Fruit fly (Drosophila melanogaster) whole organism, embryonic: ENCODE data around the gene Eig71Eg.
A peak's percentile ranks its signal among the peaks of the same experiment; 100 is the strongest.

Source experiments
- ATbp ChIP-seq: fragments of 200-800 bp; sonication (Bioruptor generic); optimal IDR thresholded peaks from 2 replicates; lab custom pipeline; 2017; ENCODE audit warnings: missing biosample characterization, mild to moderate bottlenecking, missing genetic modification characterization, missing genetic modification reagents
- Abd-B ChIP-seq: fragments of 200-800 bp; sonication (Bioruptor generic); optimal IDR thresholded peaks from 2 replicates; lab custom pipeline; 2018; ENCODE audit warnings: missing biosample characterization, mild to moderate bottlenecking, missing genetic modification characterization, moderate library complexity
- Ada2b ChIP-seq: fragments of 200-800 bp; sonication (Bioruptor generic); IDR thresholded peaks from 2 replicates; pipeline ENCODE4 v1.3.6; 2022; ENCODE audit warnings: missing biosample characterization, missing genetic modification characterization
- CG10543 ChIP-seq: fragments of 200-800 bp; sonication (Bioruptor generic); optimal IDR thresholded peaks from 3 replicates; lab custom pipeline; 2017; ENCODE audit warnings: missing biosample characterization, mild to moderate bottlenecking, missing genetic modification characterization, moderate library complexity
- CG12299 ChIP-seq: fragments of 200-800 bp; sonication (Bioruptor generic); optimal IDR thresholded peaks from 2 replicates; lab custom pipeline; 2018; ENCODE audit warnings: missing biosample characterization, mild to moderate bottlenecking, missing genetic modification characterization
- CG12744 ChIP-seq: fragments of 200-800 bp; sonication (Bioruptor generic); optimal IDR thresholded peaks from 2 replicates; lab custom pipeline; 2016; ENCODE audit warnings: missing biosample characterization, missing genetic modification characterization
- CG14050 ChIP-seq: fragments of 200-800 bp; sonication (Bioruptor generic); IDR thresholded peaks from 3 replicates; pipeline ENCODE4 v1.3.6; 2022; ENCODE audit warnings: missing biosample characterization, missing genetic modification characterization
- CG16815 ChIP-seq: fragments of 200-800 bp; sonication (Bioruptor generic); optimal IDR thresholded peaks from 3 replicates; lab custom pipeline; 2017; ENCODE audit warnings: missing biosample characterization, mild to moderate bottlenecking, missing genetic modification characterization
- CG30020 ChIP-seq: fragments of 200-800 bp; optimal IDR thresholded peaks from 2 replicates; lab custom pipeline; 2019; ENCODE audit warnings: missing biosample characterization, mild to moderate bottlenecking, missing genetic modification characterization, moderate library complexity
- CG31224 ChIP-seq: fragments of 200-800 bp; sonication (Bioruptor generic); IDR thresholded peaks from 2 replicates; pipeline ENCODE4 v1.3.6; 2022; ENCODE audit warnings: missing biosample characterization, missing genetic modification characterization
- CG31365 ChIP-seq: fragments of 200-800 bp; sonication (Bioruptor generic); optimal IDR thresholded peaks from 2 replicates; lab custom pipeline; 2018; ENCODE audit warnings: missing biosample characterization, mild to moderate bottlenecking, missing genetic modification characterization
- CG33213 ChIP-seq: fragments of 200-800 bp; sonication (Bioruptor generic); optimal IDR thresholded peaks from 3 replicates; lab custom pipeline; 2016; ENCODE audit warnings: missing biosample characterization, missing genetic modification characterization
- CG34376 ChIP-seq: fragments of 200-800 bp; sonication (Bioruptor generic); optimal IDR thresholded peaks from 2 replicates; lab custom pipeline; 2018; ENCODE audit warnings: missing biosample characterization, mild to moderate bottlenecking, missing genetic modification characterization
- CG3726 ChIP-seq: fragments of 200-800 bp; sonication (Bioruptor generic); IDR thresholded peaks from 3 replicates; pipeline ENCODE4, ENCODE4 v1.3.6; 2022; ENCODE audit warnings: missing biosample characterization, missing genetic modification characterization
- CG43689 ChIP-seq: fragments of 200-800 bp; sonication (Bioruptor generic); IDR thresholded peaks from 2 replicates; pipeline ENCODE4 v1.3.6; 2022; ENCODE audit warnings: missing biosample characterization, missing genetic modification characterization
- CG4617 ChIP-seq: fragments of 200-800 bp; sonication (Bioruptor generic); optimal IDR thresholded peaks from 3 replicates; lab custom pipeline; 2016; ENCODE audit warnings: missing biosample characterization, missing genetic modification characterization, borderline replicate concordance
- CG6254 ChIP-seq: fragments of 200-800 bp; sonication (Bioruptor generic); optimal IDR thresholded peaks from 3 replicates; lab custom pipeline; 2017; ENCODE audit warnings: mild to moderate bottlenecking, missing biosample characterization, missing genetic modification reagents, missing genetic modification characterization
- CG7786 ChIP-seq: fragments of 200-800 bp; sonication (Bioruptor generic); optimal IDR thresholded peaks from 2 replicates; lab custom pipeline; 2016; ENCODE audit warnings: missing biosample characterization, missing genetic modification characterization
- CG7839 ChIP-seq: fragments of 200-800 bp; sonication (Bioruptor generic); optimal IDR thresholded peaks from 3 replicates; lab custom pipeline; 2018; ENCODE audit warnings: missing biosample characterization, mild to moderate bottlenecking, missing genetic modification characterization, moderate library complexity
- CG8478 ChIP-seq: fragments of >200 bp; optimal IDR thresholded peaks from 2 replicates; lab custom pipeline; 2018
- CkIIα-i1 ChIP-seq: fragments of 200-800 bp; sonication (Bioruptor generic); IDR thresholded peaks from 2 replicates; pipeline ENCODE4 v1.3.6; 2022; ENCODE audit warnings: missing biosample characterization, missing genetic modification characterization
- Deaf1 ChIP-seq: fragments of 200-800 bp; optimal IDR thresholded peaks from 3 replicates; lab custom pipeline; 2019; ENCODE audit warnings: missing biosample characterization, mild to moderate bottlenecking, missing genetic modification characterization, moderate library complexity
- Dref ChIP-seq: fragments of 200-800 bp; sonication (Bioruptor generic); IDR thresholded peaks from 2 replicates; pipeline ENCODE4 v1.3.6; 2022; ENCODE audit warnings: missing biosample characterization, missing genetic modification characterization
- E2f1 ChIP-seq: fragments of 200-800 bp; sonication (Bioruptor generic); IDR thresholded peaks from 2 replicates; pipeline ENCODE4 v1.3.6; 2022; ENCODE audit warnings: missing biosample characterization, missing genetic modification characterization
- Fer2 ChIP-seq: fragments of 200-800 bp; sonication (Bioruptor generic); optimal IDR thresholded peaks from 2 replicates; lab custom pipeline; 2018; ENCODE audit warnings: missing biosample characterization, mild to moderate bottlenecking, missing genetic modification characterization, moderate library complexity
- H15 ChIP-seq: fragments of 200-800 bp; sonication (Bioruptor generic); IDR thresholded peaks from 3 replicates; pipeline ENCODE4 v1.3.6; 2022; ENCODE audit warnings: missing biosample characterization, missing genetic modification characterization
- Hr3 ChIP-seq: fragments of 200-800 bp; sonication (Bioruptor generic); optimal IDR thresholded peaks from 3 replicates; lab custom pipeline; 2016; ENCODE audit warnings: missing biosample characterization, missing genetic modification characterization
- Jarid2 ChIP-seq: fragments of 200-800 bp; sonication (Bioruptor generic); optimal IDR thresholded peaks from 3 replicates; lab custom pipeline; 2017; ENCODE audit warnings: mild to moderate bottlenecking, missing biosample characterization, missing genetic modification reagents, missing genetic modification characterization
- MTF-1 ChIP-seq: fragments of 200-800 bp; sonication (Bioruptor generic); optimal IDR thresholded peaks from 2 replicates; lab custom pipeline; 2018; ENCODE audit warnings: missing biosample characterization, mild to moderate bottlenecking, missing genetic modification characterization, borderline replicate concordance
- Mrtf ChIP-seq: fragments of 200-800 bp; sonication (Bioruptor generic); IDR thresholded peaks from 3 replicates; pipeline ENCODE4 v1.3.6; 2022; ENCODE audit warnings: missing biosample characterization, missing genetic modification characterization
- Opbp ChIP-seq: fragments of 200-800 bp; sonication (Bioruptor generic); IDR thresholded peaks from 3 replicates; pipeline ENCODE4 v1.3.6; 2022; ENCODE audit warnings: missing biosample characterization, missing genetic modification characterization; ENCODE audit not compliant: partially characterized antibody
- Usf ChIP-seq: fragments of 200-800 bp; sonication (Bioruptor generic); optimal IDR thresholded peaks from 2 replicates; lab custom pipeline; 2017; ENCODE audit warnings: missing genotype, missing biosample characterization, missing genetic modification characterization
- Xrp1 ChIP-seq: fragments of 200-800 bp; sonication (Bioruptor generic); IDR thresholded peaks from 2 replicates; pipeline ENCODE4 v1.3.6; 2022; ENCODE audit warnings: missing biosample characterization, missing genetic modification characterization
- abd-A ChIP-seq: fragments of 200-800 bp; sonication (Bioruptor generic); optimal IDR thresholded peaks from 3 replicates; lab custom pipeline; 2019; ENCODE audit warnings: missing biosample characterization, mild to moderate bottlenecking, missing genetic modification characterization, moderate library complexity
- bab2 ChIP-seq: fragments of 200-800 bp; sonication (Bioruptor generic); optimal IDR thresholded peaks from 2 replicates; lab custom pipeline; 2016; ENCODE audit warnings: missing biosample characterization, missing genetic modification characterization
- br ChIP-seq: fragments of >200 bp; optimal IDR thresholded peaks from 2 replicates; lab custom pipeline; 2017
- crc ChIP-seq: fragments of 200-800 bp; sonication (Bioruptor generic); optimal IDR thresholded peaks from 2 replicates; lab custom pipeline; 2016; ENCODE audit warnings: missing biosample characterization, missing genetic modification characterization
- esg ChIP-seq: fragments of 200-800 bp; sonication (Bioruptor generic); conservative IDR thresholded peaks from 2 replicates; pipeline ENCODE4 v1.3.6; 2022; ENCODE audit warnings: missing biosample characterization, missing genetic modification characterization
- gem ChIP-seq: fragments of 200-800 bp; sonication (Bioruptor generic); optimal IDR thresholded peaks from 2 replicates; lab custom pipeline; 2019; ENCODE audit warnings: missing biosample characterization, mild to moderate bottlenecking, missing genetic modification characterization, moderate library complexity
- gt ChIP-seq: fragments of 200-800 bp; sonication (Bioruptor generic); IDR thresholded peaks from 2 replicates; pipeline ENCODE4 v1.3.6; 2022; ENCODE audit warnings: missing biosample characterization, missing genetic modification characterization
- ind ChIP-seq: fragments of 200-800 bp; sonication (Bioruptor generic); optimal IDR thresholded peaks from 3 replicates; lab custom pipeline; 2016; ENCODE audit warnings: missing biosample characterization, missing genetic modification characterization
- jing ChIP-seq: fragments of 200-800 bp; sonication (Bioruptor generic); optimal IDR thresholded peaks from 2 replicates; lab custom pipeline; 2018; ENCODE audit warnings: missing biosample characterization, mild to moderate bottlenecking, missing genetic modification characterization
- org-1 ChIP-seq: fragments of 200-800 bp; sonication (Bioruptor generic); optimal IDR thresholded peaks from 2 replicates; lab custom pipeline; 2017; ENCODE audit warnings: missing biosample characterization, missing genetic modification characterization
- p53 ChIP-seq: fragments of 200-800 bp; sonication (Bioruptor generic); optimal IDR thresholded peaks from 2 replicates; lab custom pipeline; 2016; ENCODE audit warnings: missing biosample characterization, missing genetic modification characterization
- ro ChIP-seq: fragments of 200-800 bp; sonication (Bioruptor generic); IDR thresholded peaks from 2 replicates; pipeline ENCODE4 v1.3.6; 2022; ENCODE audit warnings: missing biosample characterization, missing genetic modification characterization
- sim ChIP-seq: fragments of 200-800 bp; sonication (Bioruptor generic); IDR thresholded peaks from 2 replicates; pipeline ENCODE4 v1.3.6; 2022; ENCODE audit warnings: missing biosample characterization, missing genetic modification characterization
- sr ChIP-seq: fragments of 200-800 bp; sonication (Bioruptor generic); IDR thresholded peaks from 3 replicates; pipeline ENCODE4 v1.3.6; 2022; ENCODE audit warnings: missing biosample characterization, missing genetic modification characterization
- stwl ChIP-seq: fragments of 200-800 bp; sonication (Bioruptor generic); optimal IDR thresholded peaks from 3 replicates; lab custom pipeline; 2018; ENCODE audit warnings: missing biosample characterization, mild to moderate bottlenecking, missing genetic modification characterization, moderate library complexity
- trh ChIP-seq: fragments of 200-800 bp; sonication (Bioruptor generic); optimal IDR thresholded peaks from 2 replicates; lab custom pipeline; 2016; ENCODE audit warnings: missing biosample characterization, missing genetic modification characterization
- zfh1 ChIP-seq: fragments of 200-800 bp; sonication (Bioruptor generic); IDR thresholded peaks from 3 replicates; pipeline ENCODE4 v1.3.6; 2022; ENCODE audit warnings: missing biosample characterization, missing genetic modification characterization

The Eig71Eg gene

DNA sequence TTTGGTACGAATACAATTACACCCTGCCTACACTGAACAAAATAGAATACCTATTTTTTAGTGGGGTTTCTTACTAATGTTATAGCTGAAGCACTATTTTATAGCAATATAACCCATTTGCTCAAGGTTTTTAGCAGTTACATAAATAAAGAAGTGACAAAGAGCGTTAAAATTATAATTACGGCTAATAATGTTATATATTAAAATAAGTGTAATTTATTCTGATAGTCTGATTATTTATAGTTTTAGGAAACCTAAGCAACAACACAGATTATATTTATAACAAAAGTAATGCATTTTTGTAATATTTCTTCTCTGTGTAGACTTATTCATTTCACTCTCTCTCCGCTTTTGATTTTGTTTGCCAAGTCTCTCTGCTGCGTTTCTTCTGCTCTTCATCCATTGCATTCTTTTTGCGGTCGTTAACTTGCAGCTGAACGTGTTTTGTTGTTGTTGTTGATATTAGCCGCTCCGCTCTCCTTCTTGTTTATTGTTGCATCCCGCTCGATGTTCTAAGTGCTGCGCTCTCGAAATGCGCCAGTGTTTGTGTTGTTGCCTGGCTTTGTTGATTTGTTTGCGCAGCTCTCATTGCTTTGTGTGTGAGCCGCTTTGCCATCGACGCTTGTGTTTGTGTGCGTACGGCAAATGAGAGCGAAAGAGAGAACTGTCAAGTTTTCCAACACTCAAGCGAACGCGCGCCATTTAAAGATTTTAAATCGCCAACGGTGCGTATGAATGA lies 31.6 kb upstream of the Eig71Eg start (continued):
- TF ChIP-seq trh (GFP tag; lab: Kevin White, UChicago) (peak; percentile 59), CG7839 (tag; lab: Kevin White, UChicago) (peak; percentile 96), CG14050 (GFP tag; lab: Robert Waterston, UW) (peak; percentile 63), Dref (no peak), CG16815 (peak; percentile 85), Abd-B (peak; percentile 95), stwl (no peak), gem (peak; percentile 98), sr (no peak; the same call in 2 of the 3 replicates), CG4617 (GFP tag; lab: Kevin White, UChicago) (peak; percentile 57), crc (GFP tag; lab: Kevin White, UChicago) (no peak), Xrp1 (GFP tag; lab: Robert Waterston, UW) (peak; percentile 84), zfh1 (GFP tag; lab: Robert Waterston, UW) (peak; percentile 66; the same call in 2 of the 3 replicates), Usf (GFP tag; lab: Kevin White, UChicago) (peak; percentile 74), CG34376 (GFP tag; lab: Kevin White, UChicago) (no peak), org-1 (GFP tag; lab: Kevin White, UChicago) (peak; percentile 92), esg (peak; percentile 84), gt (GFP tag; lab: Robert Waterston, UW) (peak; percentile 52), E2f1 (GFP tag; lab: Robert Waterston, UW) (peak; percentile 83), jing (GFP tag; lab: Kevin White, UChicago) (peak; percentile 74), ro (GFP tag; lab: Robert Waterston, UW) (peak; percentile 62; the same call in 1 of the 2 replicates), CG43689 (GFP tag; lab: Robert Waterston, UW) (peak; percentile 29; the same call in 1 of the 2 replicates), CG7786 (GFP tag; lab: Kevin White, UChicago) (peak; percentile 34), CG3726 (peak; percentile 73; the same call in 2 of the 3 replicates), p53 (no peak), MTF-1 (GFP tag; lab: Kevin White, UChicago) (peak; percentile 74), CkIIα-i1 (GFP tag; lab: Robert Waterston, UW) (no peak), CG12299 (tag; lab: Kevin White, UChicago) (peak; percentile 82), Fer2 (tag; lab: Kevin White, UChicago) (peak; percentile 72), Mrtf (GFP tag; lab: Robert Waterston, UW) (peak; percentile 66; the same call in 1 of the 3 replicates), CG8478 (lab: Kevin White, UChicago) (no peak), CG12744 (GFP tag; lab: Kevin White, UChicago) (no peak), CG6254 (GFP tag; lab: Kevin White, UChicago) (peak; percentile 87), br (lab: Kevin White, UChicago) (no peak), Deaf1 (peak; percentile 76), bab2 (GFP tag; lab: Kevin White, UChicago) (peak; percentile 34), Ada2b (GFP tag; lab: Robert Waterston, UW) (peak; percentile 83), CG10543 (peak; percentile 57), CG31224 (GFP tag; lab: Robert Waterston, UW) (peak; percentile 80), CG31365 (tag; lab: Kevin White, UChicago) (peak; percentile 53), Opbp (GFP tag; lab: Robert Waterston, UW) (no peak), ATbp (GFP tag; lab: Kevin White, UChicago) (peak; percentile 92), Jarid2 (GFP tag; lab: Kevin White, UChicago) (peak; percentile 56), Hr3 (GFP tag; lab: Kevin White, UChicago) (peak; percentile 91), H15 (peak; percentile 76), sim (GFP tag; lab: Robert Waterston, UW) (peak; percentile 69; the same call in 1 of the 2 replicates), abd-A (tag; lab: Kevin White, UChicago) (peak; percentile 14), CG30020 (peak; percentile 69), CG33213 (GFP tag; lab: Kevin White, UChicago) (peak; percentile 12), ind (GFP tag; lab: Kevin White, UChicago) (peak; percentile 90)
